Worm (Caenorhabditis elegans) whole organism, young adult: ENCODE results near the gene T28A11.22.

ENCODE experiments used
- B0035.1 ChIP-seq: sonication (generic microtip); optimal IDR thresholded peaks from 2 replicates; lab custom pipeline; 2016; ENCODE audit warnings: missing genetic modification characterization, mild to moderate bottlenecking, missing compliant biosample characterization, missing genotype, missing genetic modification reagents
- C06A6.2 ChIP-seq: fragments of 200-800 bp; sonication (Bioruptor generic); conservative IDR thresholded peaks from 2 replicates; pipeline ENCODE4 v1.3.6; 2022; ENCODE audit warnings: missing genetic modification characterization, missing compliant biosample characterization
- F23B12.7 ChIP-seq: sonication (generic microtip); optimal IDR thresholded peaks from 2 replicates; lab custom pipeline; 2017; ENCODE audit warnings: missing genetic modification characterization, mild to moderate bottlenecking, missing compliant biosample characterization, antibody characterized with exemption, moderate library complexity; ENCODE audit not compliant: insufficient read depth
- F37B4.10 ChIP-seq: fragments of 200-800 bp; sonication (Bioruptor generic); IDR thresholded peaks from 2 replicates; pipeline ENCODE4 v1.3.6; 2022; ENCODE audit warnings: missing genetic modification characterization, missing compliant biosample characterization
- F49E8.2 ChIP-seq: sonication (generic microtip); optimal IDR thresholded peaks from 3 replicates; lab custom pipeline; 2017; ENCODE audit warnings: missing genetic modification characterization, mild to moderate bottlenecking, missing compliant biosample characterization, antibody characterized with exemption, moderate library complexity; ENCODE audit not compliant: insufficient read depth
- F55B11.4 ChIP-seq: sonication (generic microtip); optimal IDR thresholded peaks from 2 replicates; lab custom pipeline; 2016; ENCODE audit warnings: missing compliant biosample characterization, missing genetic modification characterization, borderline replicate concordance; ENCODE audit not compliant: insufficient read depth
- F57C9.4 ChIP-seq: sonication (generic microtip); optimal IDR thresholded peaks from 2 replicates; lab custom pipeline; 2017; ENCODE audit warnings: mild to moderate bottlenecking, missing genetic modification characterization, missing compliant biosample characterization
- T26A5.8 ChIP-seq: sonication (generic microtip); optimal IDR thresholded peaks from 2 replicates; lab custom pipeline; 2016; ENCODE audit warnings: missing genetic modification characterization, missing compliant biosample characterization
- Y56A3A.18 ChIP-seq: fragments of 200-800 bp; sonication (Bioruptor generic); IDR thresholded peaks from 2 replicates; pipeline ENCODE4 v1.3.6; 2022; ENCODE audit warnings: missing genetic modification reagents, missing genetic modification characterization, missing compliant biosample characterization
- atf-7 ChIP-seq: sonication (generic microtip); optimal IDR thresholded peaks from 2 replicates; lab custom pipeline; 2017; ENCODE audit warnings: mild to moderate bottlenecking, missing genetic modification characterization, missing compliant biosample characterization
- athp-1 ChIP-seq: sonication (generic microtip); optimal IDR thresholded peaks from 2 replicates; lab custom pipeline; 2017; ENCODE audit warnings: mild to moderate bottlenecking, missing genetic modification characterization, missing compliant biosample characterization
- cebp-2 ChIP-seq: fragments of 200-800 bp; sonication (Bioruptor generic); IDR thresholded peaks from 2 replicates; pipeline ENCODE4 v1.3.6; 2022; ENCODE audit warnings: missing genetic modification characterization, missing compliant biosample characterization
- ceh-100 ChIP-seq: fragments of 200-800 bp; sonication (Bioruptor generic); IDR thresholded peaks from 2 replicates; pipeline ENCODE4 v1.3.6; 2022; ENCODE audit warnings: missing genetic modification reagents, missing genetic modification characterization, missing compliant biosample characterization
- ceh-58 ChIP-seq: fragments of 200-800 bp; sonication (Bioruptor generic); IDR thresholded peaks from 2 replicates; pipeline ENCODE4 v1.3.6; 2022; ENCODE audit warnings: missing genetic modification characterization, missing compliant biosample characterization
- egl-44 ChIP-seq: fragments of 200-800 bp; sonication (Bioruptor generic); IDR thresholded peaks from 2 replicates; pipeline ENCODE4 v1.3.6; 2022; ENCODE audit warnings: missing genetic modification reagents, missing genetic modification characterization, missing compliant biosample characterization
- ekl-4 ChIP-seq: fragments of 200-800 bp; sonication (Bioruptor generic); IDR thresholded peaks from 2 replicates; pipeline ENCODE4 v1.3.6; 2022; ENCODE audit warnings: missing genetic modification reagents, missing genetic modification characterization, missing compliant biosample characterization
- ets-4 ChIP-seq: fragments of 200-800 bp; sonication (Bioruptor generic); optimal IDR thresholded peaks from 2 replicates; lab custom pipeline; 2018; ENCODE audit warnings: mild to moderate bottlenecking, missing genetic modification characterization, missing compliant biosample characterization
- gei-17 ChIP-seq: fragments of 200-800 bp; sonication (Bioruptor generic); optimal IDR thresholded peaks from 2 replicates; lab custom pipeline; 2018; ENCODE audit warnings: mild to moderate bottlenecking, missing genetic modification characterization, missing compliant biosample characterization
- hlh-12 ChIP-seq: sonication (generic microtip); optimal IDR thresholded peaks from 2 replicates; lab custom pipeline; 2016; ENCODE audit warnings: missing genetic modification characterization, missing compliant biosample characterization
- hlh-26 ChIP-seq: fragments of 200-800 bp; sonication (Bioruptor generic); conservative IDR thresholded peaks from 2 replicates; pipeline ENCODE4 v1.3.6; 2022; ENCODE audit warnings: missing genetic modification reagents, missing genetic modification characterization, missing compliant biosample characterization
- hsf-1 ChIP-seq: fragments of 200-800 bp; sonication (Bioruptor generic); IDR thresholded peaks from 2 replicates; pipeline ENCODE4 v1.3.6; 2022; ENCODE audit warnings: missing genetic modification reagents, missing genetic modification characterization, missing compliant biosample characterization
- let-526 ChIP-seq: fragments of 200-800 bp; sonication (Bioruptor generic); IDR thresholded peaks from 2 replicates; pipeline ENCODE4 v1.3.6; 2022; ENCODE audit warnings: missing genetic modification reagents, missing genetic modification characterization, missing compliant biosample characterization
- let-607 ChIP-seq, 2 experiments: fragments of 200-800 bp in 1 of 2; sonication (Bioruptor generic) in 1 of 2; sonication (generic microtip) in 1 of 2; optimal IDR thresholded peaks; 2 replicates each; lab custom pipeline; 2016 to 2018; ENCODE audit warnings: mild to moderate bottlenecking in 2 of 2, missing compliant biosample characterization in 2 of 2, missing genetic modification characterization in 2 of 2, moderate library complexity in 2 of 2, missing genotype in 1 of 2
- lin-26 ChIP-seq: fragments of 200-800 bp; sonication (Bioruptor generic); IDR thresholded peaks from 2 replicates; pipeline ENCODE4 v1.3.6; 2022; ENCODE audit warnings: missing genetic modification reagents, missing genetic modification characterization, missing compliant biosample characterization
- lin-35 ChIP-seq, 3 experiments: fragments of 150-350 bp in 2 of 3; sonication (generic microtip) in 1 of 3; optimal IDR thresholded peaks; 2 replicates each; lab custom pipeline; 2014 to 2018; ENCODE audit warnings: missing biosample characterization in 3 of 3, missing genetic modification characterization in 3 of 3, missing genetic modification reagents in 3 of 3
- lin-54 ChIP-seq: fragments of 200-800 bp; sonication (Bioruptor generic); optimal IDR thresholded peaks from 2 replicates; lab custom pipeline; 2018; ENCODE audit warnings: mild to moderate bottlenecking, missing genetic modification characterization, missing compliant biosample characterization
- mel-28 ChIP-seq: sonication (generic microtip); optimal IDR thresholded peaks from 2 replicates; lab custom pipeline; 2016; ENCODE audit warnings: borderline replicate concordance, mild to moderate bottlenecking, missing genetic modification characterization, missing compliant biosample characterization
- nfya-2 ChIP-seq: fragments of 200-800 bp; sonication (Bioruptor generic); IDR thresholded peaks from 2 replicates; pipeline ENCODE4 v1.3.6; 2022; ENCODE audit warnings: missing genetic modification reagents, missing genetic modification characterization, missing compliant biosample characterization
- nhr-120 ChIP-seq: fragments of 200-800 bp; sonication (Bioruptor generic); IDR thresholded peaks from 2 replicates; pipeline ENCODE4 v1.3.6; 2022; ENCODE audit warnings: missing genetic modification characterization, missing compliant biosample characterization
- pha-4 ChIP-seq: fragments of 150-350 bp; sonication (generic microtip); optimal IDR thresholded peaks from 2 replicates; lab custom pipeline; 2014; ENCODE audit warnings: missing biosample characterization, missing genetic modification reagents, missing genetic modification characterization
- rpc-1 ChIP-seq, 2 experiments: fragments of 150-350 bp in 1 of 2; sonication (generic microtip) in 1 of 2; optimal IDR thresholded peaks; 2 replicates each; lab custom pipeline; 2014 to 2018; ENCODE audit warnings: missing biosample characterization in 1 of 2, missing genetic modification characterization in 1 of 2, missing genetic modification reagents in 1 of 2, missing genotype in 1 of 2
- tbp1 ChIP-seq: fragments of 200-800 bp; sonication (Bioruptor generic); optimal IDR thresholded peaks from 2 replicates; lab custom pipeline; 2018; ENCODE audit warnings: mild to moderate bottlenecking, missing genetic modification characterization, missing compliant biosample characterization
- tbx-9 ChIP-seq: sonication (generic microtip); optimal IDR thresholded peaks from 2 replicates; lab custom pipeline; 2016; ENCODE audit warnings: borderline replicate concordance, missing genetic modification characterization, inconsistent platforms, missing compliant biosample characterization
- unc-130 ChIP-seq: sonication (generic microtip); optimal IDR thresholded peaks from 2 replicates; lab custom pipeline; 2016; ENCODE audit warnings: missing genetic modification reagents, missing genetic modification characterization, missing compliant biosample characterization
- unc-62 ChIP-seq: fragments of 150-350 bp; optimal IDR thresholded peaks from 2 replicates; lab custom pipeline; 2014; ENCODE audit warnings: missing biosample characterization, missing genetic modification reagents, missing genetic modification characterization
- xnd-1 ChIP-seq: sonication (generic microtip); optimal IDR thresholded peaks from 2 replicates; lab custom pipeline; 2016; ENCODE audit warnings: missing genotype, missing genetic modification reagents, missing genetic modification characterization, missing compliant biosample characterization
- ztf-25 ChIP-seq: fragments of 200-800 bp; sonication (Bioruptor generic); IDR thresholded peaks from 2 replicates; pipeline ENCODE4 v1.3.6; 2022; ENCODE audit warnings: missing genetic modification reagents, missing genetic modification characterization, missing compliant biosample characterization
- ztf-26 ChIP-seq: sonication (generic microtip); optimal IDR thresholded peaks from 2 replicates; lab custom pipeline; 2017; ENCODE audit warnings: missing genetic modification characterization, missing compliant biosample characterization
- ztf-3 ChIP-seq: fragments of 200-800 bp; sonication (Bioruptor generic); optimal IDR thresholded peaks from 2 replicates; lab custom pipeline; 2018; ENCODE audit warnings: mild to moderate bottlenecking, missing genetic modification characterization, missing compliant biosample characterization
- ztf-6 ChIP-seq: fragments of 200-800 bp; sonication (Bioruptor generic); IDR thresholded peaks from 2 replicates; pipeline ENCODE4 v1.3.6; 2022; ENCODE audit warnings: missing genetic modification reagents, missing genetic modification characterization, missing compliant biosample characterization

The T28A11.22 gene

ce11 chrV:3278101-3278639 is 20.8 kb downstream of the T28A11.22 start, which contains the start of gene fbxa-64:
fbxa-64 (minus strand) TSS chrV:3278151.
- TF ChIP-seq B0035.1 (tag; lab: Kevin White, UChicago) (no peak), rpc-1 (optimal IDR thresholded peaks at IDR 0.05; lab: Kevin White, UChicago) (no peak), rpc-1 (tag; optimal IDR thresholded peaks at IDR 0.05; lab: Kevin White, UChicago) (no peak), ztf-25 (GFP tag; lab: Robert Waterston, UW) (no peak), C06A6.2 (no peak), let-526 (GFP tag; lab: Robert Waterston, UW) (no peak), Y56A3A.18 (GFP tag; lab: Robert Waterston, UW) (no peak), ztf-3 (GFP tag; lab: Kevin White, UChicago) (no peak), F55B11.4 (no peak), ets-4 (GFP tag; lab: Kevin White, UChicago) (no peak), xnd-1 (tag; lab: Kevin White, UChicago) (no peak), lin-26 (GFP tag; lab: Robert Waterston, UW) (no peak), cebp-2 (GFP tag; lab: Robert Waterston, UW) (no peak), unc-130 (no peak), nhr-120 (GFP tag; lab: Robert Waterston, UW) (no peak), hsf-1 (GFP tag; lab: Robert Waterston, UW) (no peak), nfya-2 (GFP tag; lab: Robert Waterston, UW) (no peak), gei-17 (GFP tag; lab: Kevin White, UChicago) (no peak), hlh-26 (GFP tag; lab: Robert Waterston, UW) (no peak)
- TF ChIP-seq, all 124 proteins: peak for 0

- TF ChIP-seq unc-62: no peak
- no peak for TF ChIP-seq Y56A3A.18 (GFP tag; lab: Robert Waterston, UW)
- no peak for TF ChIP-seq F49E8.2
- no peak for TF ChIP-seq athp-1
- TF ChIP-seq ztf-6 (GFP tag; lab: Robert Waterston, UW): no peak
- TF ChIP-seq mel-28: no peak
- TF ChIP-seq F37B4.10 (GFP tag; lab: Robert Waterston, UW): no peak
- TF ChIP-seq let-607 (tag; optimal IDR thresholded peaks at IDR 0.05; lab: Kevin White, UChicago): no peak
- no peak for TF ChIP-seq egl-44 (GFP tag; lab: Robert Waterston, UW)
- TF ChIP-seq pha-4 (tag; lab: Kevin White, UChicago): no peak
- TF ChIP-seq ekl-4 (GFP tag; lab: Robert Waterston, UW): no peak
- TF ChIP-seq hlh-12: no peak
- TF ChIP-seq tbp1 (GFP tag; lab: Kevin White, UChicago): no peak
- TF ChIP-seq ztf-26: no peak
- no peak for TF ChIP-seq ceh-100
- no peak for TF ChIP-seq atf-7 (tag; lab: Kevin White, UChicago)
- TF ChIP-seq, all 124 proteins: peak for 0
Measured at ce11 chrV:3279138-3279537, 21.8 kb downstream of the T28A11.22 start.

- no peak for TF ChIP-seq ceh-100
- TF ChIP-seq tbx-9 (tag; lab: Kevin White, UChicago): no peak
- no peak for TF ChIP-seq F57C9.4 (tag; lab: Kevin White, UChicago)
- no peak for TF ChIP-seq ceh-58 (GFP tag; lab: Robert Waterston, UW)
- no peak for TF ChIP-seq T26A5.8 (tag; lab: Kevin White, UChicago)
- no peak for TF ChIP-seq atf-7 (tag; lab: Kevin White, UChicago)
- no peak for TF ChIP-seq tbp1 (GFP tag; lab: Kevin White, UChicago)
- TF ChIP-seq lin-35 (GFP tag; optimal IDR thresholded peaks at IDR 0.05; lab: Kevin White, UChicago): no peak
- TF ChIP-seq F23B12.7 (tag; lab: Kevin White, UChicago): no peak
- TF ChIP-seq lin-54 (GFP tag; lab: Kevin White, UChicago): no peak
Measured at ce11 chrV:3280009-3280408, 22.6 kb downstream of the T28A11.22 start, which contains the start of gene T28A11.2. T28A11.2 (plus strand) TSS chrV:3280379.
